Worm (Caenorhabditis elegans): ENCODE results near the gene dmsr-1.

DNA sequence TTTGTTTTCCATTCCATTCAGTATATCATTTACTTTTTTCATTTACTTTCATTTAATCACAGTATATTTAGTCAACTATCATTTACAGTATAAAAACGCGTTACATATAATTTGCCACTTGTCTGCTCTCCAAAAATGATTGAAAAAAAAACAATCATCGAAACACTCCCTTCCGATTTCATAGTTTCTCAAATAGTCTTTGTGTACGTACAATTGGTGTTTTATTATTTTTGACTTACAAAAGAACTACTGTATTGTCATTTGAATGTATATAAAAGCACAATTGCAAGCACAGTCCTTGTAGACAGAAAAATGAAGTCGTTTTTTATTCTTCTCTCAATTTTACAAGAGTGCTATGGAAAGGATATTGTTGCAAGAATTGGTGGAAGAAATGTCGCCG is 35.8 kb downstream of the dmsr-1 start, which contains the start of gene nas-22:
- TF ChIP-seq unc-86 (tag; optimal IDR thresholded peaks at IDR 0.05) (no peak), tlp-1 (tag; optimal IDR thresholded peaks at IDR 0.05) (no peak), blmp-1 (tag; optimal IDR thresholded peaks at IDR 0.05) (no peak), unc-98 (GFP tag; IDR thresholded peaks at IDR 0.05) (no peak), ama-1 (optimal IDR thresholded peaks at IDR 0.05) (no peak), nhr-11 (tag; optimal IDR thresholded peaks at IDR 0.05) (no peak), lir-3 (tag; optimal IDR thresholded peaks at IDR 0.05; ENCODE audit: poor library complexity) (no peak), nhr-76 (tag; optimal IDR thresholded peaks at IDR 0.05) (no peak), fos-1 (tag; optimal IDR thresholded peaks at IDR 0.05) (no peak), aly-2 (tag; optimal IDR thresholded peaks at IDR 0.05) (no peak), fkh-10 (GFP tag; optimal IDR thresholded peaks at IDR 0.05) (no peak), unc-130 (tag; optimal IDR thresholded peaks at IDR 0.05) (no peak), unc-62 (GFP tag; optimal IDR thresholded peaks at IDR 0.05) (no peak), ceh-88 (GFP tag; IDR thresholded peaks at IDR 0.05) (no peak)

All from whole organism, L1 larva.